Fruit fly (Drosophila melanogaster): ENCODE results near the gene Hmgcr.

Gene Hmgcr

DNA sequence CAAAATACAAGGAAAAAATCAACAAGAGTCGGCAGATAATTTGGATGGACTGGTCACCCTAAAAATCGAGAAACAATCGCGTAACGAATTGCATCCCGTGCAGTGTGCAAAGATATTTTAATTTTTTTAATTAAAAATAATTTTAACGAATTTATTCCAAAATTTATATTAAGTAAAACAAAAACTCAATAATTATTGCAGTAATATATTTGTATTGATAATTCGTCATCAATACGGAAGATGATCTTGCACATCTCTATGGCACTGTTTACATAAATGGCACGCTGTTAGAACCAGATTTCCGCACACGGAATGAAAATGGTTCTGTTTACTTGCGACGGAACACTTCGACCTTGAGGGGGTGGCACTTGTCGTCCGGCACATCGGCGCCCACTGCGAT is 39.7 kb downstream of the Hmgcr start, which contains the start of gene tst (continued):
- TF ChIP-seq CG4404 (GFP tag; IDR thresholded peaks at IDR 0.05) (peak; percentile 98), CG15073 (GFP tag; optimal IDR thresholded peaks at IDR 0.05) (peak; percentile 42), PHDP (tag; optimal IDR thresholded peaks at IDR 0.05) (peak; percentile 92), CG13123 (GFP tag; optimal IDR thresholded peaks at IDR 0.05) (peak; percentile 87), zf30C (GFP tag; optimal IDR thresholded peaks at IDR 0.05) (no peak), Lhr (GFP tag; optimal IDR thresholded peaks at IDR 0.05) (no peak), gcm (GFP tag; optimal IDR thresholded peaks at IDR 0.05) (peak; percentile 87), gcm2 (GFP tag; optimal IDR thresholded peaks at IDR 0.05) (peak; percentile 39), Mes4 (GFP tag; optimal IDR thresholded peaks at IDR 0.05) (peak; percentile 7), h (optimal IDR thresholded peaks at IDR 0.05) (no peak), NC2α (GFP tag; optimal IDR thresholded peaks at IDR 0.05) (no peak), Neu2 (GFP tag; optimal IDR thresholded peaks at IDR 0.05; ENCODE audit: borderline replicate concordance) (no peak), ase (GFP tag; IDR thresholded peaks at IDR 0.05) (peak; percentile 96), Ets97D (GFP tag; optimal IDR thresholded peaks at IDR 0.05) (peak; percentile 17), CG9437 (GFP tag; optimal IDR thresholded peaks at IDR 0.05) (peak; percentile 81), bab2 (GFP tag; optimal IDR thresholded peaks at IDR 0.05) (peak; percentile 35), ac (GFP tag; optimal IDR thresholded peaks at IDR 0.05) (peak; percentile 42), sim (GFP tag; IDR thresholded peaks at IDR 0.05) (peak; percentile 88; the same call in 1 of the 2 replicates), stc (GFP tag; IDR thresholded peaks at IDR 0.05) (peak; percentile 95), lola (GFP tag; optimal IDR thresholded peaks at IDR 0.05) (peak in 1 of 3 experiments; percentile 88), E2f2 (GFP tag; IDR thresholded peaks at IDR 0.05) (peak; percentile 76), CG11456 (GFP tag; IDR thresholded peaks at IDR 0.05) (peak; percentile 97), CG8765 (GFP tag; IDR thresholded peaks at IDR 0.05) (peak; percentile 93), CG7987 (GFP tag; optimal IDR thresholded peaks at IDR 0.05) (peak; percentile 75), Pdp1 (GFP tag; optimal IDR thresholded peaks at IDR 0.05) (peak; percentile 67 to 87), CG4730 (GFP tag; IDR thresholded peaks at IDR 0.05) (peak; percentile 96), NC2β (GFP tag; optimal IDR thresholded peaks at IDR 0.05) (no peak), Ssrp (tag; optimal IDR thresholded peaks at IDR 0.05) (peak; percentile 95), Myb (GFP tag; optimal IDR thresholded peaks at IDR 0.05) (peak; percentile 2), unc-4 (GFP tag; IDR thresholded peaks at IDR 0.05; ENCODE audit: partially characterized antibody) (0 out of 2 replicates have a peak, but pooled peaks have one; percentile 40), CG6813 (GFP tag; optimal IDR thresholded peaks at IDR 0.05) (peak; percentile 77), tgo (GFP tag; IDR thresholded peaks at IDR 0.05) (peak; percentile 98), CG2129 (GFP tag; IDR thresholded peaks at IDR 0.05; ENCODE audit: partially characterized antibody) (no peak), Dip2 (GFP tag; IDR thresholded peaks at IDR 0.05) (peak; percentile 48), phol (tag; optimal IDR thresholded peaks at IDR 0.05) (peak; percentile 95), CG7786 (GFP tag; optimal IDR thresholded peaks at IDR 0.05) (peak; percentile 7), Sox100B (GFP tag; optimal IDR thresholded peaks at IDR 0.05) (peak; percentile 88), Antp (GFP tag; optimal IDR thresholded peaks at IDR 0.05) (peak; percentile 25), NFAT (GFP tag; IDR thresholded peaks at IDR 0.05) (peak; percentile 91), dmrt99B (tag; optimal IDR thresholded peaks at IDR 0.05) (peak; percentile 90), E2f1 (GFP tag; IDR thresholded peaks at IDR 0.05) (peak; percentile 97), Usf (GFP tag; optimal IDR thresholded peaks at IDR 0.05) (peak; percentile 79), usp (GFP tag; optimal IDR thresholded peaks at IDR 0.05) (no peak), CG10959 (GFP tag; IDR thresholded peaks at IDR 0.05) (peak; percentile 95), CG34376 (GFP tag; optimal IDR thresholded peaks at IDR 0.05) (peak; percentile 34), CG1603 (tag; optimal IDR thresholded peaks at IDR 0.05) (no peak), Atf3 (GFP tag; optimal IDR thresholded peaks at IDR 0.05) (no peak), zen2 (GFP tag; IDR thresholded peaks at IDR 0.05; ENCODE audit: partially characterized antibody) (no peak), Side (GFP tag; optimal IDR thresholded peaks at IDR 0.05) (no peak), CG17186 (GFP tag; optimal IDR thresholded peaks at IDR 0.05) (no peak), Kr (GFP tag; optimal IDR thresholded peaks at IDR 0.05) (no peak)
